Fruit fly (Drosophila melanogaster) Kc167 (cell line): ENCODE data around the gene CG15020.

Experiments
- Myc ChIP-seq: fragments of >200 bp; optimal IDR thresholded peaks from 2 replicates; lab custom pipeline; 2017; ENCODE audit warnings: missing external identifiers
- Sin3A ChIP-seq: fragments of >200 bp; optimal IDR thresholded peaks from 2 replicates; lab custom pipeline; 2018; ENCODE audit warnings: missing external identifiers
- insv ChIP-seq: fragments of >200 bp; optimal IDR thresholded peaks from 3 replicates; lab custom pipeline; 2018; ENCODE audit warnings: missing external identifiers
- psq ChIP-seq: fragments of >200 bp; optimal IDR thresholded peaks from 2 replicates; lab custom pipeline; 2017; ENCODE audit warnings: missing external identifiers

dm6 chr3L:4380231-4380645 lies 41.2 kb upstream of the CG15020 start, which contains the start of gene DopEcR:
- TF ChIP-seq Sin3A (no peak), psq (lab: Kevin White, UChicago) (no peak), Myc (lab: Kevin White, UChicago) (no peak), insv (no peak)
